Fruit fly (Drosophila melanogaster): ENCODE data around the gene gb.

Gene gb

DNA sequence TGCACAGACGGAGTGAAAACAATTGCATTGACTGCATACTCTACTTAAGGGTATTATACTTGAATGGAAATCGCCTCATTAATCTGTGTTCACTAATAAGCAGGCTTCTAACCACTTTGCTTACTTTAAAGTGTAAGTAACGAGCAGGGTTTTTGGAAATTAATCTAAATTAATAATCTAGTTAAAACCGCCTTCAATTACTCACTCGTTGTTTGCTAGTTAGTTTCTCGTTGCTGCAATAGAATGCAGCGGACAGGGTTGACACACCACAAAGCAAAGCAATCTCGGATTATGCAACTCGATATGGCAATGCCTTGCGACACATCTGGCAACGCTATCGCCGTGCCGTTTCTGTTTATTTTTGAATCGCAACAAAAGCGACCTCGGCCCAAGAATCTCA, 27.9 kb upstream of the gb start:
- TF ChIP-seq Eip93F (GFP tag; optimal IDR thresholded peaks at IDR 0.05) (peak; percentile 62), acj6 (GFP tag; optimal IDR thresholded peaks at IDR 0.05) (peak; percentile 62), lz (GFP tag; optimal IDR thresholded peaks at IDR 0.05) (peak; percentile 82), CG11762 (GFP tag; optimal IDR thresholded peaks at IDR 0.05; ENCODE audit: insufficient read depth) (peak; percentile 41), CG10669 (GFP tag; optimal IDR thresholded peaks at IDR 0.05) (peak; percentile 68), CG8319 (GFP tag; optimal IDR thresholded peaks at IDR 0.05) (peak; percentile 60), CG11294 (GFP tag; IDR thresholded peaks at IDR 0.05) (no peak), vri (GFP tag; optimal IDR thresholded peaks at IDR 0.05) (peak; percentile 49), svp (GFP tag) (peak; percentile 88), ss (GFP tag; optimal IDR thresholded peaks at IDR 0.05) (peak in 1 of 2 experiments; percentile 55), fd85E (GFP tag; optimal IDR thresholded peaks at IDR 0.05) (no peak), CG31627 (GFP tag; optimal IDR thresholded peaks at IDR 0.05) (peak; percentile 78), Eip75B (GFP tag; optimal IDR thresholded peaks at IDR 0.05) (peak; percentile 75), Ets21C (GFP tag; optimal IDR thresholded peaks at IDR 0.05) (peak; percentile 65), fd59A (GFP tag; optimal IDR thresholded peaks at IDR 0.05) (peak; percentile 13), CG3032 (tag; optimal IDR thresholded peaks at IDR 0.05) (peak; percentile 45), CG7368 (GFP tag; optimal IDR thresholded peaks at IDR 0.05) (peak; percentile 51), CG8632 (GFP tag; optimal IDR thresholded peaks at IDR 0.05) (peak; percentile 60), Gug (GFP tag; IDR thresholded peaks at IDR 0.05) (no peak), Met (GFP tag; optimal IDR thresholded peaks at IDR 0.05) (peak; percentile 69), Hr4 (GFP tag; optimal IDR thresholded peaks at IDR 0.05) (peak; percentile 54), Eip78C (GFP tag) (peak; percentile 92), net (GFP tag; optimal IDR thresholded peaks at IDR 0.05) (peak; percentile 38), CG6163 (GFP tag; IDR thresholded peaks at IDR 0.05) (peak; percentile 38; the same call in 1 of the 3 replicates), CG8119 (GFP tag; IDR thresholded peaks at IDR 0.05) (no peak), CG6854 (GFP tag; optimal IDR thresholded peaks at IDR 0.05) (peak; percentile 21), CG34406 (GFP tag; optimal IDR thresholded peaks at IDR 0.05) (peak; percentile 72), CG6792 (GFP tag; optimal IDR thresholded peaks at IDR 0.05) (peak; percentile 69), CG11902 (GFP tag; optimal IDR thresholded peaks at IDR 0.05) (peak; percentile 72), OdsH (GFP tag; optimal IDR thresholded peaks at IDR 0.05) (peak; percentile 57), pdm3 (GFP tag; optimal IDR thresholded peaks at IDR 0.05) (peak; percentile 68), Hr39 (GFP tag; optimal IDR thresholded peaks at IDR 0.05) (peak; percentile 69), salr (GFP tag; optimal IDR thresholded peaks at IDR 0.05) (peak in 1 of 2 experiments; percentile 45), Smox (GFP tag; optimal IDR thresholded peaks at IDR 0.05) (peak; percentile 68), dsx (GFP tag; optimal IDR thresholded peaks at IDR 0.05; ENCODE audit: poor library complexity, severe bottlenecking) (peak; percentile 14), cyc (GFP tag; optimal IDR thresholded peaks at IDR 0.05) (peak; percentile 69), CG9139 (GFP tag; optimal IDR thresholded peaks at IDR 0.05) (no peak), Sox14 (GFP tag; optimal IDR thresholded peaks at IDR 0.05) (peak; percentile 85), fkh (GFP tag; optimal IDR thresholded peaks at IDR 0.05) (no peak), topi (GFP tag; optimal IDR thresholded peaks at IDR 0.05) (peak; percentile 80), CG6808 (GFP tag; optimal IDR thresholded peaks at IDR 0.05) (peak; percentile 12), achi (GFP tag; optimal IDR thresholded peaks at IDR 0.05) (peak; percentile 59), CG15336 (GFP tag; IDR thresholded peaks at IDR 0.05) (peak; percentile 52; the same call in 1 of the 2 replicates), CG4318 (GFP tag; optimal IDR thresholded peaks at IDR 0.05) (peak; percentile 37), CG6276 (GFP tag; optimal IDR thresholded peaks at IDR 0.05) (peak; percentile 26), eg (GFP tag; IDR thresholded peaks at IDR 0.05) (peak; percentile 32; the same call in 1 of the 3 replicates), CG3919 (GFP tag; optimal IDR thresholded peaks at IDR 0.05) (peak; percentile 58), dac (GFP tag; optimal IDR thresholded peaks at IDR 0.05) (no peak), esn (GFP tag; optimal IDR thresholded peaks at IDR 0.05) (peak; percentile 75), spab (GFP tag; optimal IDR thresholded peaks at IDR 0.05) (peak; percentile 26), Hr38 (GFP tag; optimal IDR thresholded peaks at IDR 0.05) (no peak), Sox15 (GFP tag; optimal IDR thresholded peaks at IDR 0.05) (peak; percentile 82)
